Worm (Caenorhabditis elegans) whole organism, L4/young adult: ENCODE results near the gene set-13.

Experiments
- W03F9.2 ChIP-seq: fragments of 150-350 bp; optimal IDR thresholded peaks from 2 replicates; lab custom pipeline; 2014; ENCODE audit warnings: missing biosample characterization, missing genetic modification characterization
- dao-5 ChIP-seq: sonication (generic microtip); optimal IDR thresholded peaks from 2 replicates; lab custom pipeline; 2016; ENCODE audit warnings: missing genotype, missing genetic modification characterization, moderate library complexity, missing compliant biosample characterization
- him-1 ChIP-seq: sonication (generic microtip); optimal IDR thresholded peaks from 2 replicates; lab custom pipeline; 2016; ENCODE audit warnings: missing genotype, missing genetic modification reagents, missing genetic modification characterization, missing compliant biosample characterization

set-13 gene

DNA sequence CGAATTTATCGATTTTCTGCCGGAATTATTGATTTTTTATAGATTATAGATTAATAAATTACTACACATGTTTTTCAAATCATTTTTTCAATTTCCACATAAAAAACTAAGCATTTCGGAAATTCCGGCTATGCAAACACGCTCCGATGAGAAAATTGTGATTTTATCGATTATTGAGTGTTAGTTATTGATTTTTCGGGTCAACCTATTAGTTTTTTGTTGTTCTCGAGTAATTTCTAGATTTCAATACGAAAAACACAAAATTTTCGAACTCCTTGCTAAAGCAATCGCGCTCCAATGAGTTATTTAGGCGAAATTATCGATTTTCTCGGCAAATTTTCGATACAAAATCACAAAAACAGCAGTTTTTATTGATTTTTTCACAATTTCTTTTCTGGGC is 21.4 kb upstream of the set-13 start:
- TF ChIP-seq him-1 (tag; lab: Kevin White, UChicago) = no peak
- TF ChIP-seq W03F9.2 (tag; lab: Kevin White, UChicago) = no peak
- TF ChIP-seq dao-5 (tag; lab: Kevin White, UChicago) = no peak

DNA sequence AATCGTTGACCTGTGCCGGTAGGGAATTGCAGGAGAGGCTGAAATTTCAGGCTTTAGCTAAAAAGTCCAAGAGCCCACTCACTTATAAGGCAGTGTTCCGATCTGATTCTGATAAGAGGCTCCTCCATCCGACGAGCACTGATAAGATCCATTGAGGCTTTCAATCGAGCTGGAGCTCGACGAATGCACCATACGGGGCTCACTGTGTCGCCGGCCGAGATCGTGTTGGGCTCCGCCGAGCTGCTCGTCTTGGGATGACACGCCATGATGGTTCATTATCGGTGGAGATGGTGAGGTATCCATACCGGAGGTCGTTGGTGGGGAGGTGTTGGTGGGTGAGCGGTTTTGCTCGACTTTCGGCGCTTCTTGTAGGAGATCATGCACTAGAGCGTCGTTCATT is 20.3 kb upstream of the set-13 start:
- TF ChIP-seq him-1 (tag; lab: Kevin White, UChicago) (no peak), dao-5 (tag; lab: Kevin White, UChicago) (no peak), W03F9.2 (tag; lab: Kevin White, UChicago) (no peak)

DNA sequence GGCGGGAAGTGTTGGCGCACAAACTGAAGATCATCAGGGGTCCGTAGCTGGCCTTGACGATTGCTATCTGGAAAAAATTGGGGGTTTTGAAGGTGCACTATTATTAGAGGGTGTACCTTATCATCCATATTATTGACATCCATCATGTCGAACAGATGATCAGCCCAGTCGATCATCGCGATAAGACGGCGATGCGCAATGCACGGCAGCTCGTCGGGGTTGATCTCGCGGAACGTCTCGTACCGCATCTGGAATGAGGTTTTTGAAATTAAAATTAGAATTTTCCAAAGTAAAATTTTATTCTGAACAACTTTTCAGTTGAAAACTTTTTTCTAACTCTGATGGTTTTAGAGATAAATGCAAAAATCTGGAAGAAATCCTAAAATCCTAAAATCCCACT is 18.8 kb upstream of the set-13 start:
- no peak for TF ChIP-seq W03F9.2 (tag; lab: Kevin White, UChicago)
- no peak for TF ChIP-seq dao-5 (tag; lab: Kevin White, UChicago)
- no peak for TF ChIP-seq him-1 (tag; lab: Kevin White, UChicago)

- TF ChIP-seq W03F9.2 (tag; lab: Kevin White, UChicago) (peak; percentile 38), dao-5 (tag; lab: Kevin White, UChicago) (no peak)
These were observed 16.1 kb upstream of the set-13 start, which contains the start of gene nhr-119 for ce11 chrII:2800550-2801233. Gene nhr-119, minus strand, starts transcription at chrII:2800600.

DNA sequence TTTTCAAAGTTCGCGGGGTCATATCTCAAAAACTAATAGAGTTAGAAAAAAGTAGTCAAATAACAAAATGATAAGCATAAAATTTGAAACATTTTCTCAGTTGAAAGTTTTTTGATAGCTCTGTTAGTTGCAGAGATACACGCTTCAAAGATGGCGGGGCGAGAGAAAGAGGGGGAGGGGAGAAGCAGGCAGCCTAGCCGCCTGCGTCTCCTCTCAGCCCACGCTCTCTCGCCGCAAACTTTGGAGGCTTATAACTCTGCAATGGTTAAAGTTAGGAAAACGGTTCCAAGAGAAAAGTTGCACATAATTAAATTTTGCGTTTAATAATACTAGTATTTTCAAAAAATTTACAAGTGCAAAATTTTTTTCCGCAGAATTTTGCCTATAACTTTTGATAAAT is 15.0 kb upstream of the set-13 start:
- TF ChIP-seq W03F9.2 (tag; lab: Kevin White, UChicago) (no peak), him-1 (tag; lab: Kevin White, UChicago) (no peak), dao-5 (tag; lab: Kevin White, UChicago) (no peak)

- TF ChIP-seq W03F9.2 (tag; lab: Kevin White, UChicago) (no peak), dao-5 (tag; lab: Kevin White, UChicago) (no peak), him-1 (tag; lab: Kevin White, UChicago) (no peak)
These were observed 13.8 kb upstream of the set-13 start for ce11 chrII:2802804-2803586.

- no peak for TF ChIP-seq dao-5 (tag; lab: Kevin White, UChicago)
- TF ChIP-seq W03F9.2 (tag; lab: Kevin White, UChicago) = no peak
- TF ChIP-seq him-1 (tag; lab: Kevin White, UChicago) = no peak
These were observed 12.5 kb upstream of the set-13 start for ce11 chrII:2804245-2804644.

DNA sequence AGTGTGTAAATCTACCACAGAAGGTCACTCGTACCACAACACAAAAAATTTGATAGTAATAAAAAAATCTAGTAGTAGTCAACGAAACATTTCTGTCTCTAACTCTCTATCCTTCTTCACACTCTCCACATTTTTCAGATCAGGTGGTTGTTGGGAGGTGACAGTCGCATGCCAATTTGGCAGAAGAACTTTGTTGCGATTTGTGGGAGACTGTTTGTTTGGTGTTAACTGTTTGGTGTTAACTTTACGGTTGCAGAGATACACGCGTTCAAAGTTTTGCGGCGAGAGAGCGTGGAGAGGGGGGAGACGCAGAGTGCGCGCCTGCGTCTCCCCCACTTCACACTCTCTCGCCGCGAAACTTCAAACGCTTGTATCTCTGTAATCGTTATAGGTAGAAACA is 11.8 kb upstream of the set-13 start:
- TF ChIP-seq him-1 (tag; lab: Kevin White, UChicago) (no peak), W03F9.2 (tag; lab: Kevin White, UChicago) (no peak), dao-5 (tag; lab: Kevin White, UChicago) (no peak)

DNA sequence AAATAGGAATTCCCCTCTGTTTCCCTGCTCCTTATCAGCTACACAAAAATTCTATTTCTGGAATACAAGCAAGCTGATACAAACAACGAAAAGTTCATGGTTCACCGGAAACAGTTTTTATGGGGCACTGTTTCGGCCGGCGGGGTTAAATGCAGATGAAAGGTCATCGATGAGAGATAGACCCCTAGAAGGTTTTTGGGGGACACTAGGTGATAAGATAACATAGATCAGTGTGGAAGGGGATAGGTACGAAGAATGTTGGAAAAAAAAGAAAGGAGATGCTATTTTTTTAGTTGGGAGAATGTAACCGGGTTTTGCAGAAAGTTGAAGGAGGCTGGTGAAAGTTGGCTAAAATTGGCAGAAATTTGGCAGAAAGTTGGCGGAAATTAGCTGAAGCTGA is 11.2 kb upstream of the set-13 start:
- TF ChIP-seq W03F9.2 (tag; lab: Kevin White, UChicago) = no peak
- TF ChIP-seq him-1 (tag; lab: Kevin White, UChicago) = no peak
- TF ChIP-seq dao-5 (tag; lab: Kevin White, UChicago) = no peak

DNA sequence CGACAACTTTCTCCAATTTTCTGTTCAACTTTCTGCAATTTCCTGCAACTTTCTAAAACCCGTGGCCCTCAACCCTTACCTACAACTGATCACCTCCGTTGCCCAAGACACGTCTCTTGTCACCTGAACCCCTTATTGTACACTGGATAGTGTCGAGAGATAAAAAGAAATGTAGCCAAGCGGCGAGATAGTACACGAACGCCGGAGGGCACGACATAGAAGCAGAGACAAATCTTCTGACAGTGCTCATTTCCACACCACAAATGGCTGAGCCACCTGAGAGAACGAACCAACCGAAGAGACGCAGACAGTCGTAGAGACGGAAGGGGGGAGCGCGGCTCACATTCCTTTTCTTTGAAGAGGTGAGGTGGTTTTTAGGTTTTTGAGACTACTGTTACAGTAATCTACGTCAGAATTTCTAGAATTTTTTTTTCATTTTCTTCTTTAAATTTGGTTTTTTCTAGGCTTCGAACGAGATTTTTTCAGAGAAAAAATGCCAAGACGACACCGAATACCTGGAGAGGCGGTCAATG is 9.0 kb upstream of the set-13 start, which contains the start of gene K12H6.12:
TSS of gene K12H6.12 (plus strand) at position 483 of the 533 bp plus-strand sequence.
- no peak for TF ChIP-seq dao-5 (tag; lab: Kevin White, UChicago)
- TF ChIP-seq him-1 (tag; lab: Kevin White, UChicago) = no peak
- TF ChIP-seq W03F9.2 (tag; lab: Kevin White, UChicago) = no peak

DNA sequence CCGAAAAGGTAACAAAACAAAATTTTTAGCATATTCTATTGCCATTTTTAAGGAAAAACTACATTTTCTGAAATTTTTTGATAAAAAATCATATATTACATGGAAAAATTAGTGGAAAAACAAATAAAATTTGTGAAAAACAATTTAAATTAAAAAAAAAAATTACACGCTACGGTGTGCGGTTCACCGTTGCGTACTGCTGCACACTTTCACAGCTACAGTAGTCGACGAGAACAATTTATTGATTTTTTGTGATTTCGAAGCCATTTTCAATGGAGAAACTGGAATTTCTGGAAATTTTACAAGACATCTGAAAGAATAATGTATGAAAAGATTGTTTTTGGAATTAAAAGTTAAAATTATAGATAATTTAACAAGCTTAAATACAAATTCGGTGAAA is 1.8 kb upstream of the set-13 start:
- no peak for TF ChIP-seq W03F9.2 (tag; lab: Kevin White, UChicago)
- TF ChIP-seq dao-5 (tag; lab: Kevin White, UChicago) = no peak
- no peak for TF ChIP-seq him-1 (tag; lab: Kevin White, UChicago)

ce11 chrII:2815444-2815843 is 1.3 kb upstream of the set-13 start, which contains the start of gene K12H6.2:
Gene K12H6.2, minus strand, starts transcription at chrII:2815544.
- TF ChIP-seq dao-5 (tag; lab: Kevin White, UChicago) (no peak), W03F9.2 (tag; lab: Kevin White, UChicago) (no peak), him-1 (tag; lab: Kevin White, UChicago) (no peak)

- TF ChIP-seq W03F9.2 (tag; lab: Kevin White, UChicago) = no peak
These were observed 5.7 kb downstream of the set-13 start, which contains the start of the genes fut-4 and K12H6.10 for ce11 chrII:2822435-2822920. Gene fut-4, minus strand, starts transcription at chrII:2822535. Gene K12H6.10, plus strand, starts transcription at chrII:2822870.
